Worm (Caenorhabditis elegans): ENCODE measurements around the gene let-756.

let-756 gene

ce11 chrIII:6453665-6454064 is 46.7 kb downstream of the let-756 start (continued):
- TF ChIP-seq ceh-82 (tag; optimal IDR thresholded peaks at IDR 0.05) (no peak), dpl-1 (GFP tag; optimal IDR thresholded peaks at IDR 0.05) (peak; percentile 81), nhr-77 (tag; optimal IDR thresholded peaks at IDR 0.05) (peak; percentile 72), lin-1 (GFP tag; IDR thresholded peaks at IDR 0.05) (peak; percentile 66), snpc-4 (tag; optimal IDR thresholded peaks at IDR 0.05) (no peak), saeg-2 (GFP tag; IDR thresholded peaks at IDR 0.05) (no peak), daf-16 (GFP tag; optimal IDR thresholded peaks at IDR 0.05) (no peak), daf-16 (tag; optimal IDR thresholded peaks at IDR 0.05) (peak; percentile 67), aly-2 (tag; optimal IDR thresholded peaks at IDR 0.05) (no peak), ceh-62 (tag; optimal IDR thresholded peaks at IDR 0.05) (no peak), unc-62 (GFP tag; optimal IDR thresholded peaks at IDR 0.05 in 1 of 2) (peak in 1 of 2 experiments; percentile 65), unc-62 (tag; optimal IDR thresholded peaks at IDR 0.05) (no peak), ctbp-1 (GFP tag; IDR thresholded peaks at IDR 0.05) (no peak), vab-7 (GFP tag; IDR thresholded peaks at IDR 0.05) (no peak), lin-39 (tag; optimal IDR thresholded peaks at IDR 0.05) (no peak), duxl-1 (tag; optimal IDR thresholded peaks at IDR 0.05; ENCODE audit: poor library complexity) (peak; percentile 51), zag-1 (tag; optimal IDR thresholded peaks at IDR 0.05) (no peak), hlh-11 (tag; optimal IDR thresholded peaks at IDR 0.05) (peak; percentile 82), F44E2.7 (GFP tag; IDR thresholded peaks at IDR 0.05) (no peak), mes-2 (tag; optimal IDR thresholded peaks at IDR 0.05; ENCODE audit: poor library complexity, severe bottlenecking) (peak; percentile 93)

- TF ChIP-seq nhr-6 (tag; optimal IDR thresholded peaks at IDR 0.05) (no peak), T26A8.4 (GFP tag; IDR thresholded peaks at IDR 0.05) (no peak), D1046.2 (GFP tag; IDR thresholded peaks at IDR 0.05) (no peak), ztf-7 (tag; optimal IDR thresholded peaks at IDR 0.05) (no peak), gei-8 (GFP tag; optimal IDR thresholded peaks at IDR 0.05) (no peak), ztf-11 (tag; optimal IDR thresholded peaks at IDR 0.05) (no peak), jun-1 (tag; optimal IDR thresholded peaks at IDR 0.05) (no peak), spr-3 (GFP tag; optimal IDR thresholded peaks at IDR 0.05) (no peak), mxl-2 (GFP tag; conservative IDR thresholded peaks at IDR 0.05) (no peak), madf-9 (GFP tag; conservative IDR thresholded peaks at IDR 0.05) (no peak), lin-15B (tag; optimal IDR thresholded peaks at IDR 0.05) (no peak), lin-1 (GFP tag; IDR thresholded peaks at IDR 0.05) (no peak), zag-1 (tag; optimal IDR thresholded peaks at IDR 0.05) (no peak), ama-1 (optimal IDR thresholded peaks at IDR 0.05) (no peak), ceh-20 (GFP tag; IDR thresholded peaks at IDR 0.05) (no peak), dmd-9 (GFP tag; IDR thresholded peaks at IDR 0.05) (no peak), dve-1 (tag; optimal IDR thresholded peaks at IDR 0.05; ENCODE audit: insufficient read depth) (no peak), ceh-62 (tag; optimal IDR thresholded peaks at IDR 0.05) (no peak)
Measured at ce11 chrIII:6454183-6454582, 47.3 kb downstream of the let-756 start, which contains the start of gene jhdm-1. TSS of gene jhdm-1 (plus strand) at chrIII:6454483.
